Fruit fly (Drosophila melanogaster) whole organism, embryonic: ENCODE results near the gene CG13029.

Experiments
- Atf-2 ChIP-seq: fragments of 200-800 bp; sonication (Bioruptor generic); optimal IDR thresholded peaks from 2 replicates; lab custom pipeline; 2016; ENCODE audit warnings: missing biosample characterization, missing genetic modification characterization
- CG10543 ChIP-seq: fragments of 200-800 bp; sonication (Bioruptor generic); optimal IDR thresholded peaks from 3 replicates; lab custom pipeline; 2017; ENCODE audit warnings: missing biosample characterization, mild to moderate bottlenecking, missing genetic modification characterization, moderate library complexity
- CG11398 ChIP-seq: fragments of 200-800 bp; sonication (Bioruptor generic); optimal IDR thresholded peaks from 2 replicates; lab custom pipeline; 2016; ENCODE audit warnings: missing biosample characterization, missing genetic modification characterization
- CG1233 ChIP-seq: fragments of 200-800 bp; sonication (Bioruptor generic); optimal IDR thresholded peaks from 4 replicates; lab custom pipeline; 2018; ENCODE audit warnings: missing biosample characterization, mild to moderate bottlenecking, missing genetic modification characterization
- CG12659 ChIP-seq: fragments of 200-800 bp; sonication (Bioruptor generic); optimal IDR thresholded peaks from 3 replicates; lab custom pipeline; 2017; ENCODE audit warnings: mild to moderate bottlenecking, missing biosample characterization, missing genetic modification reagents, missing genetic modification characterization
- CG12769 ChIP-seq: fragments of 200-800 bp; sonication (Bioruptor generic); optimal IDR thresholded peaks from 2 replicates; lab custom pipeline; 2019; ENCODE audit warnings: missing biosample characterization, mild to moderate bottlenecking, missing genetic modification characterization, moderate library complexity
- CG13894 ChIP-seq: fragments of 200-800 bp; sonication (Bioruptor generic); optimal IDR thresholded peaks from 3 replicates; lab custom pipeline; 2018; ENCODE audit warnings: missing biosample characterization, mild to moderate bottlenecking, missing genetic modification characterization, moderate library complexity
- CG14667 ChIP-seq: fragments of 200-800 bp; sonication (Bioruptor generic); IDR thresholded peaks from 2 replicates; pipeline ENCODE4 v1.3.6; 2022; ENCODE audit warnings: missing biosample characterization, missing genetic modification characterization
- CG1603 ChIP-seq: fragments of 200-800 bp; sonication (Bioruptor generic); optimal IDR thresholded peaks from 2 replicates; lab custom pipeline; 2019; ENCODE audit warnings: missing biosample characterization, mild to moderate bottlenecking, missing genetic modification characterization, moderate library complexity
- CG16815 ChIP-seq: fragments of 200-800 bp; sonication (Bioruptor generic); optimal IDR thresholded peaks from 3 replicates; lab custom pipeline; 2017; ENCODE audit warnings: missing biosample characterization, mild to moderate bottlenecking, missing genetic modification characterization
- CG17612 ChIP-seq: fragments of 200-800 bp; sonication (Bioruptor generic); IDR thresholded peaks from 2 replicates; pipeline ENCODE4 v1.3.6; 2022; ENCODE audit warnings: missing biosample characterization, missing genetic modification characterization
- CG17912 ChIP-seq: fragments of 200-800 bp; sonication (Bioruptor generic); optimal IDR thresholded peaks from 2 replicates; lab custom pipeline; 2018; ENCODE audit warnings: missing biosample characterization, mild to moderate bottlenecking, missing genetic modification characterization
- CG18764 ChIP-seq: fragments of 200-800 bp; sonication (Bioruptor generic); optimal IDR thresholded peaks from 3 replicates; lab custom pipeline; 2016; ENCODE audit warnings: missing biosample characterization, missing genetic modification characterization
- CG31224 ChIP-seq: fragments of 200-800 bp; sonication (Bioruptor generic); IDR thresholded peaks from 2 replicates; pipeline ENCODE4 v1.3.6; 2022; ENCODE audit warnings: missing biosample characterization, missing genetic modification characterization
- CG8924 ChIP-seq: fragments of 200-800 bp; optimal IDR thresholded peaks from 3 replicates; lab custom pipeline; 2019; ENCODE audit warnings: missing biosample characterization, mild to moderate bottlenecking, missing genetic modification characterization, moderate library complexity
- CG9727 ChIP-seq: fragments of 200-800 bp; sonication (Bioruptor generic); optimal IDR thresholded peaks from 3 replicates; lab custom pipeline; 2017; ENCODE audit warnings: missing biosample characterization, mild to moderate bottlenecking, missing genetic modification characterization
- CHES-1-like ChIP-seq: fragments of 200-800 bp; sonication (Bioruptor generic); optimal IDR thresholded peaks from 2 replicates; lab custom pipeline; 2016; ENCODE audit warnings: missing biosample characterization, missing genetic modification characterization
- Camta ChIP-seq: fragments of 200-800 bp; sonication (Bioruptor generic); optimal IDR thresholded peaks from 2 replicates; lab custom pipeline; 2016; ENCODE audit warnings: missing biosample characterization, missing genetic modification characterization
- D ChIP-seq, 2 experiments: fragments of 200-800 bp in 1 of 2; fragments of >200 bp in 1 of 2; sonication (Bioruptor generic) in 1 of 2; optimal IDR thresholded peaks; 2 replicates in 1 of 2; 3 replicates in 1 of 2; lab custom pipeline; 2017; ENCODE audit warnings: mild to moderate bottlenecking in 1 of 2, missing biosample characterization in 1 of 2, missing genetic modification characterization in 1 of 2, missing genetic modification reagents in 1 of 2
- Dbx ChIP-seq: fragments of 200-800 bp; sonication (Bioruptor generic); IDR thresholded peaks from 3 replicates; pipeline ENCODE4 v1.3.6; 2022; ENCODE audit warnings: missing biosample characterization, missing genetic modification characterization
- Dp ChIP-seq: fragments of 200-800 bp; sonication (Bioruptor generic); optimal IDR thresholded peaks from 2 replicates; lab custom pipeline; 2018; ENCODE audit warnings: missing biosample characterization, mild to moderate bottlenecking, missing genetic modification characterization, moderate library complexity
- Drgx ChIP-seq: fragments of 200-800 bp; sonication (Bioruptor generic); IDR thresholded peaks from 2 replicates; pipeline ENCODE4 v1.3.6; 2022; ENCODE audit warnings: missing biosample characterization, missing genetic modification characterization
- Fer1 ChIP-seq: fragments of 200-800 bp; sonication (Bioruptor generic); optimal IDR thresholded peaks from 2 replicates; lab custom pipeline; 2017; ENCODE audit warnings: missing biosample characterization, mild to moderate bottlenecking, missing genetic modification characterization
- GATAe ChIP-seq: fragments of 200-800 bp; sonication (Bioruptor generic); conservative IDR thresholded peaks from 2 replicates; pipeline ENCODE4 v1.3.6; 2022; ENCODE audit warnings: missing biosample characterization, missing genetic modification characterization
- HLH4C ChIP-seq: fragments of 200-800 bp; sonication (Bioruptor generic); IDR thresholded peaks from 3 replicates; pipeline ENCODE4 v1.3.6; 2022; ENCODE audit warnings: missing biosample characterization, missing genetic modification characterization; ENCODE audit not compliant: partially characterized antibody
- Hey ChIP-seq: fragments of 200-800 bp; sonication (Bioruptor generic); optimal IDR thresholded peaks from 3 replicates; lab custom pipeline; 2018; ENCODE audit warnings: missing biosample characterization, mild to moderate bottlenecking, missing genetic modification characterization
- Hr3 ChIP-seq: fragments of 200-800 bp; sonication (Bioruptor generic); optimal IDR thresholded peaks from 3 replicates; lab custom pipeline; 2016; ENCODE audit warnings: missing biosample characterization, missing genetic modification characterization
- Kr ChIP-seq: fragments of 200-800 bp; sonication (Bioruptor generic); optimal IDR thresholded peaks from 2 replicates; lab custom pipeline; 2017; ENCODE audit warnings: missing biosample characterization, mild to moderate bottlenecking, missing genetic modification characterization
- MESR4 ChIP-seq: fragments of 200-800 bp; sonication (Bioruptor generic); optimal IDR thresholded peaks from 2 replicates; lab custom pipeline; 2018; ENCODE audit warnings: missing biosample characterization, mild to moderate bottlenecking, missing genetic modification characterization, moderate library complexity
- MTF-1 ChIP-seq: fragments of 200-800 bp; sonication (Bioruptor generic); optimal IDR thresholded peaks from 2 replicates; lab custom pipeline; 2018; ENCODE audit warnings: missing biosample characterization, mild to moderate bottlenecking, missing genetic modification characterization, borderline replicate concordance
- Myb ChIP-seq: fragments of 200-800 bp; sonication (Bioruptor generic); optimal IDR thresholded peaks from 2 replicates; lab custom pipeline; 2016; ENCODE audit warnings: missing biosample characterization, missing genetic modification characterization
- Optix ChIP-seq: fragments of 200-800 bp; sonication (Bioruptor generic); IDR thresholded peaks from 3 replicates; pipeline ENCODE4 v1.3.6; 2022; ENCODE audit warnings: missing biosample characterization, missing genetic modification characterization
- Sry-β ChIP-seq: fragments of 200-800 bp; sonication (Bioruptor generic); optimal IDR thresholded peaks from 2 replicates; lab custom pipeline; 2018; ENCODE audit warnings: missing biosample characterization, mild to moderate bottlenecking, missing genetic modification characterization, moderate library complexity
- bcd ChIP-seq: fragments of 200-800 bp; sonication (Bioruptor generic); optimal IDR thresholded peaks from 2 replicates; lab custom pipeline; 2017; ENCODE audit warnings: missing biosample characterization, mild to moderate bottlenecking, missing genetic modification characterization
- chinmo ChIP-seq: fragments of 200-800 bp; sonication (Bioruptor generic); IDR thresholded peaks from 4 replicates; pipeline ENCODE4 v1.3.6; 2022; ENCODE audit warnings: missing biosample characterization, missing genetic modification characterization; ENCODE audit not compliant: partially characterized antibody
- en ChIP-seq: fragments of 200-800 bp; sonication (Bioruptor generic); optimal IDR thresholded peaks from 2 replicates; lab custom pipeline; 2016; ENCODE audit warnings: missing biosample characterization, missing genetic modification characterization
- gro ChIP-seq: fragments of 200-800 bp; sonication (Bioruptor generic); optimal IDR thresholded peaks from 2 replicates; lab custom pipeline; 2016; ENCODE audit warnings: missing biosample characterization, missing genetic modification characterization
- gsb ChIP-seq: fragments of 200-800 bp; sonication (Bioruptor generic); IDR thresholded peaks from 2 replicates; pipeline ENCODE4 v1.3.6; 2022; ENCODE audit warnings: missing biosample characterization, missing genetic modification characterization
- her ChIP-seq: fragments of 200-800 bp; sonication (Bioruptor generic); optimal IDR thresholded peaks from 2 replicates; lab custom pipeline; 2016; ENCODE audit warnings: missing biosample characterization, missing genetic modification characterization
- hth ChIP-seq: fragments of >200 bp; optimal IDR thresholded peaks from 2 replicates; lab custom pipeline; 2017; ENCODE audit warnings: inconsistent platforms
- insv ChIP-seq, 2 experiments: fragments of 200-800 bp; sonication (Bioruptor generic); optimal IDR thresholded peaks; 3 replicates each; lab custom pipeline; 2016 to 2018; ENCODE audit warnings: missing biosample characterization in 2 of 2, missing genetic modification characterization in 2 of 2
- inv ChIP-seq: fragments of 200-800 bp; sonication (Bioruptor generic); IDR thresholded peaks from 2 replicates; pipeline ENCODE4 v1.3.6; 2022; ENCODE audit warnings: missing biosample characterization, missing genetic modification characterization; ENCODE audit not compliant: partially characterized antibody
- kni ChIP-seq: fragments of 200-800 bp; sonication (Bioruptor generic); optimal IDR thresholded peaks from 3 replicates; lab custom pipeline; 2017; ENCODE audit warnings: mild to moderate bottlenecking, missing biosample characterization, missing genetic modification reagents, missing genetic modification characterization
- lbe ChIP-seq: fragments of 200-800 bp; sonication (Bioruptor generic); optimal IDR thresholded peaks from 2 replicates; lab custom pipeline; 2016; ENCODE audit warnings: missing biosample characterization, mild to moderate bottlenecking, missing genetic modification characterization
- otp ChIP-seq: fragments of 200-800 bp; sonication (Bioruptor generic); IDR thresholded peaks from 3 replicates; pipeline ENCODE4, ENCODE4 v1.3.6; 2022; ENCODE audit warnings: missing biosample characterization, missing genetic modification characterization
- pzg ChIP-seq: fragments of 200-800 bp; sonication (Bioruptor generic); optimal IDR thresholded peaks from 3 replicates; lab custom pipeline; 2018; ENCODE audit warnings: missing biosample characterization, mild to moderate bottlenecking, missing genetic modification characterization, moderate library complexity
- ranshi ChIP-seq: fragments of 200-800 bp; sonication (Bioruptor generic); IDR thresholded peaks from 2 replicates; pipeline ENCODE4 v1.3.6; 2022; ENCODE audit warnings: missing biosample characterization, missing genetic modification characterization
- scrt ChIP-seq: fragments of 200-800 bp; sonication (Bioruptor generic); optimal IDR thresholded peaks from 2 replicates; lab custom pipeline; 2018; ENCODE audit warnings: missing biosample characterization, mild to moderate bottlenecking, missing genetic modification characterization, moderate library complexity
- sens-2 ChIP-seq: fragments of 200-800 bp; sonication (Bioruptor generic); IDR thresholded peaks from 2 replicates; pipeline ENCODE4 v1.3.6; 2022; ENCODE audit warnings: missing biosample characterization, missing genetic modification characterization
- tna ChIP-seq: fragments of 200-800 bp; sonication (Bioruptor generic); IDR thresholded peaks from 2 replicates; pipeline ENCODE4 v1.3.6; 2022; ENCODE audit warnings: missing biosample characterization, missing genetic modification characterization; ENCODE audit not compliant: partially characterized antibody
- usp ChIP-seq: fragments of >200 bp; optimal IDR thresholded peaks from 2 replicates; lab custom pipeline; 2017; ENCODE audit warnings: missing biosample characterization, missing genetic modification characterization

The CG13029 gene

dm6 chr3L:16842087-16842567, 18.3 kb upstream of the CG13029 start, which contains the start of gene TSG101 (continued):
- no peak for TF ChIP-seq Atf-2 (GFP tag; lab: Kevin White, UChicago)
- no peak for TF ChIP-seq CG17612 (GFP tag; lab: Robert Waterston, UW)
- TF ChIP-seq Camta: no peak
- no peak for TF ChIP-seq Hey
- TF ChIP-seq CG18764: no peak
- TF ChIP-seq D (optimal IDR thresholded peaks at IDR 0.05; lab: Kevin White, UChicago): no peak
- no peak for TF ChIP-seq D (GFP tag; optimal IDR thresholded peaks at IDR 0.05; lab: Kevin White, UChicago)
- peak; percentile 63 for TF ChIP-seq CG12659 (GFP tag; lab: Kevin White, UChicago)
- TF ChIP-seq insv (GFP tag; optimal IDR thresholded peaks at IDR 0.05; lab: Kevin White, UChicago): no peak
- no peak for TF ChIP-seq scrt (GFP tag; lab: Kevin White, UChicago)
- no peak for TF ChIP-seq Kr (GFP tag; lab: Kevin White, UChicago)
- TF ChIP-seq kni (GFP tag; lab: Kevin White, UChicago): no peak
- TF ChIP-seq CG31224: no peak
- TF ChIP-seq Fer1 (GFP tag; lab: Kevin White, UChicago): no peak
- TF ChIP-seq gsb: no peak
- no peak for TF ChIP-seq GATAe (GFP tag; lab: Robert Waterston, UW)
- TF ChIP-seq Sry-β (GFP tag; lab: Kevin White, UChicago): no peak
- no peak for TF ChIP-seq CG10543 (GFP tag; lab: Kevin White, UChicago)
- no peak for TF ChIP-seq HLH4C (GFP tag; lab: Robert Waterston, UW)
- TF ChIP-seq gro (GFP tag; lab: Kevin White, UChicago): no peak
- no peak for TF ChIP-seq CG14667
- no peak for TF ChIP-seq ranshi (GFP tag; lab: Robert Waterston, UW)
- no peak for TF ChIP-seq bcd (GFP tag; lab: Kevin White, UChicago)
- TF ChIP-seq her (GFP tag; lab: Kevin White, UChicago): no peak
- TF ChIP-seq CG12769 (tag; lab: Kevin White, UChicago): no peak
- no peak for TF ChIP-seq CG9727 (GFP tag; lab: Kevin White, UChicago)
- TF ChIP-seq Hr3 (GFP tag; lab: Kevin White, UChicago): no peak
- no peak for TF ChIP-seq sens-2 (GFP tag; lab: Robert Waterston, UW)
- no peak for TF ChIP-seq CG13894 (tag; lab: Kevin White, UChicago)
- TF ChIP-seq CG11398: no peak
- no peak for TF ChIP-seq hth
- no peak for TF ChIP-seq en (GFP tag; lab: Kevin White, UChicago)
- no peak for TF ChIP-seq MESR4 (GFP tag; lab: Kevin White, UChicago)
- peak; percentile 87 for TF ChIP-seq Myb
- TF ChIP-seq CG16815 (GFP tag; lab: Kevin White, UChicago): no peak
- TF ChIP-seq CG17912 (GFP tag; lab: Kevin White, UChicago): no peak
- no peak for TF ChIP-seq CG1603
- no peak for TF ChIP-seq lbe
- no peak for TF ChIP-seq Dbx (GFP tag; lab: Robert Waterston, UW)
- no peak for TF ChIP-seq Optix
- peak; percentile 8 for TF ChIP-seq CHES-1-like
- peak; percentile 50 for TF ChIP-seq Dp (GFP tag; lab: Kevin White, UChicago)
- TF ChIP-seq CG1233: no peak
- TF ChIP-seq Drgx (GFP tag; lab: Robert Waterston, UW): no peak
- peak; percentile 76 for TF ChIP-seq pzg (GFP tag; lab: Kevin White, UChicago)
- TF ChIP-seq otp (GFP tag; lab: Robert Waterston, UW): no peak
- no peak for TF ChIP-seq usp
- TF ChIP-seq tna: no peak
- TF ChIP-seq inv (GFP tag; lab: Robert Waterston, UW): peak; percentile 33; the same call in 1 of the 2 replicates
- TF ChIP-seq MTF-1: no peak
- TF ChIP-seq chinmo: no peak
- TF ChIP-seq CG8924 (tag; lab: Kevin White, UChicago): peak; percentile 4
